Worm (Caenorhabditis elegans) whole organism, L4 larva: Measurements from ENCODE around the gene C49A9.5.
A peak's percentile ranks its signal among the peaks of the same experiment; 100 is the strongest.

Experiments used
- F26F4.8 ChIP-seq: fragments of 200-800 bp; sonication (Bioruptor generic); conservative IDR thresholded peaks from 2 replicates; pipeline ENCODE4 v1.3.6; 2022; ENCODE audit warnings: missing genetic modification characterization, missing compliant biosample characterization
- F37D6.2 ChIP-seq: sonication (generic microtip); optimal IDR thresholded peaks from 2 replicates; lab custom pipeline; 2016; ENCODE audit warnings: mild to moderate bottlenecking, missing genetic modification characterization, missing compliant biosample characterization
- F44E2.7 ChIP-seq: fragments of 200-800 bp; sonication (Bioruptor generic); IDR thresholded peaks from 2 replicates; pipeline ENCODE4 v2.1.2; 2022; ENCODE audit warnings: missing genetic modification characterization, missing compliant biosample characterization
- R02D3.7 ChIP-seq: fragments of 150-350 bp; sonication (generic microtip); optimal IDR thresholded peaks from 3 replicates; lab custom pipeline; 2014; ENCODE audit warnings: missing biosample characterization, missing genetic modification characterization
- Y105C5A.15 ChIP-seq: fragments of 200-800 bp; sonication (Bioruptor generic); IDR thresholded peaks from 2 replicates; pipeline ENCODE4 v1.3.6; 2022; ENCODE audit warnings: missing genetic modification characterization, missing compliant biosample characterization
- Y48G9A.11 ChIP-seq: fragments of 200-800 bp; sonication (Bioruptor generic); IDR thresholded peaks from 2 replicates; pipeline ENCODE4 v1.3.6; 2022; ENCODE audit warnings: missing genetic modification reagents, missing genetic modification characterization, missing compliant biosample characterization
- Y75B8A.6 ChIP-seq: fragments of 200-800 bp; sonication (Bioruptor generic); IDR thresholded peaks from 2 replicates; pipeline ENCODE4 v1.3.6; 2022; ENCODE audit warnings: missing genetic modification reagents, missing genetic modification characterization, missing compliant biosample characterization
- ZK546.5 ChIP-seq, 2 experiments: sonication (generic microtip); optimal IDR thresholded peaks; 2 replicates each; lab custom pipeline; 2017; ENCODE audit warnings: missing biosample characterization in 2 of 2, missing genetic modification characterization in 2 of 2
- aly-2 ChIP-seq: sonication (generic microtip); optimal IDR thresholded peaks from 2 replicates; lab custom pipeline; 2018; ENCODE audit warnings: missing biosample characterization, missing genetic modification characterization
- ceh-28 ChIP-seq: fragments of 150-350 bp; optimal IDR thresholded peaks from 2 replicates; lab custom pipeline; 2014; ENCODE audit warnings: missing biosample characterization, missing genetic modification reagents, missing genetic modification characterization
- ceh-82 ChIP-seq: sonication (generic microtip); optimal IDR thresholded peaks from 2 replicates; lab custom pipeline; 2017; ENCODE audit warnings: missing biosample characterization, missing genetic modification characterization
- cey-2 ChIP-seq: sonication (generic microtip); optimal IDR thresholded peaks from 3 replicates; lab custom pipeline; 2017; ENCODE audit warnings: missing genetic modification characterization, mild to moderate bottlenecking, missing compliant biosample characterization, antibody characterized with exemption, borderline replicate concordance; ENCODE audit not compliant: insufficient read depth
- ctbp-1 ChIP-seq: fragments of 200-800 bp; sonication (Bioruptor generic); IDR thresholded peaks from 2 replicates; pipeline ENCODE4 v1.3.6; 2022; ENCODE audit warnings: missing genetic modification reagents, missing genetic modification characterization, missing compliant biosample characterization
- daf-16 ChIP-seq, 3 experiments: sonication (generic microtip); optimal IDR thresholded peaks; 2 replicates each; lab custom pipeline; 2016 to 2017; ENCODE audit warnings: missing genetic modification characterization in 3 of 3, missing genetic modification reagents in 3 of 3, mild to moderate bottlenecking in 2 of 3, missing compliant biosample characterization in 2 of 3, missing biosample characterization in 1 of 3, moderate library complexity in 1 of 3
- daf-8 ChIP-seq: fragments of 200-800 bp; sonication (Bioruptor generic); IDR thresholded peaks from 2 replicates; pipeline ENCODE4 v1.3.6; 2022; ENCODE audit warnings: missing genetic modification characterization, missing compliant biosample characterization
- dmd-8 ChIP-seq: fragments of 200-800 bp; sonication (Bioruptor generic); IDR thresholded peaks from 2 replicates; pipeline ENCODE4 v1.3.6; 2022; ENCODE audit warnings: missing genetic modification characterization, missing compliant biosample characterization
- dpl-1 ChIP-seq: fragments of 150-350 bp; optimal IDR thresholded peaks from 2 replicates; lab custom pipeline; 2014; ENCODE audit warnings: missing biosample characterization, missing genetic modification reagents, missing genetic modification characterization
- dve-1 ChIP-seq: sonication (generic microtip); optimal IDR thresholded peaks from 2 replicates; lab custom pipeline; 2017; ENCODE audit warnings: antibody characterized with exemption, mild to moderate bottlenecking, missing genetic modification characterization, missing compliant biosample characterization; ENCODE audit not compliant: insufficient read depth
- egl-27 ChIP-seq: sonication (generic microtip); optimal IDR thresholded peaks from 3 replicates; lab custom pipeline; 2017; ENCODE audit warnings: missing biosample characterization, missing genetic modification reagents, missing genetic modification characterization
- fkh-10 ChIP-seq: fragments of 150-350 bp; optimal IDR thresholded peaks from 2 replicates; lab custom pipeline; 2014; ENCODE audit warnings: missing biosample characterization, missing genetic modification reagents, missing genetic modification characterization
- fos-1 ChIP-seq: fragments of 150-350 bp; optimal IDR thresholded peaks from 2 replicates; lab custom pipeline; 2014; ENCODE audit warnings: missing biosample characterization, missing genetic modification characterization
- hif-1 ChIP-seq, 2 experiments: sonication (generic microtip); optimal IDR thresholded peaks; 2 replicates each; lab custom pipeline; 2016 to 2017; ENCODE audit warnings: missing compliant biosample characterization in 2 of 2, missing genetic modification characterization in 2 of 2, missing genetic modification reagents in 2 of 2, missing genotype in 2 of 2, mild to moderate bottlenecking in 1 of 2
- hlh-11 ChIP-seq: fragments of 200-800 bp; sonication (Bioruptor generic); optimal IDR thresholded peaks from 2 replicates; lab custom pipeline; 2018; ENCODE audit warnings: mild to moderate bottlenecking, missing genetic modification characterization, missing compliant biosample characterization
- hlh-30 ChIP-seq: sonication (generic microtip); optimal IDR thresholded peaks from 2 replicates; lab custom pipeline; 2017; ENCODE audit warnings: antibody characterized with exemption, mild to moderate bottlenecking, missing genetic modification characterization, missing compliant biosample characterization; ENCODE audit not compliant: insufficient read depth
- hmg-1.1 ChIP-seq: fragments of 200-800 bp; sonication (Bioruptor generic); IDR thresholded peaks from 2 replicates; pipeline ENCODE4 v1.3.6; 2022; ENCODE audit warnings: missing genetic modification reagents, missing genetic modification characterization, missing compliant biosample characterization
- lim-7 ChIP-seq: fragments of 200-800 bp; sonication (Bioruptor generic); IDR thresholded peaks from 2 replicates; pipeline ENCODE4 v1.3.6; 2022; ENCODE audit warnings: missing genetic modification characterization, missing compliant biosample characterization
- lin-13 ChIP-seq: fragments of 150-350 bp; optimal IDR thresholded peaks from 2 replicates; lab custom pipeline; 2014; ENCODE audit warnings: missing biosample characterization, missing genetic modification reagents, missing genetic modification characterization
- lsy-2 ChIP-seq, 2 experiments: fragments of 150-350 bp in 1 of 2; sonication (generic microtip) in 1 of 2; optimal IDR thresholded peaks; 2 replicates each; lab custom pipeline; 2014 to 2017; ENCODE audit warnings: missing biosample characterization in 2 of 2, missing genetic modification characterization in 2 of 2
- madf-9 ChIP-seq: fragments of 200-800 bp; sonication (Bioruptor generic); conservative IDR thresholded peaks from 2 replicates; pipeline ENCODE4 v1.3.6; 2022; ENCODE audit warnings: missing genetic modification reagents, missing genetic modification characterization, missing compliant biosample characterization
- mep-1 ChIP-seq: fragments of 150-350 bp; sonication (generic microtip); optimal IDR thresholded peaks from 3 replicates; lab custom pipeline; 2014; ENCODE audit warnings: missing biosample characterization, missing genetic modification characterization
- nhr-10 ChIP-seq: fragments of 150-350 bp; optimal IDR thresholded peaks from 2 replicates; lab custom pipeline; 2014; ENCODE audit warnings: missing biosample characterization, missing genetic modification characterization
- nhr-11 ChIP-seq: fragments of 150-350 bp; optimal IDR thresholded peaks from 2 replicates; lab custom pipeline; 2014; ENCODE audit warnings: missing biosample characterization, missing genetic modification characterization
- nhr-41 ChIP-seq: fragments of 200-800 bp; sonication (Bioruptor generic); IDR thresholded peaks from 2 replicates; pipeline ENCODE4 v1.3.6; 2022; ENCODE audit warnings: missing genetic modification reagents, missing genetic modification characterization, missing compliant biosample characterization
- nhr-42 ChIP-seq: fragments of 200-800 bp; sonication (Bioruptor generic); IDR thresholded peaks from 2 replicates; pipeline ENCODE4 v1.3.6; 2022; ENCODE audit warnings: missing genetic modification characterization, missing compliant biosample characterization
- nhr-76 ChIP-seq: fragments of 150-350 bp; optimal IDR thresholded peaks from 2 replicates; lab custom pipeline; 2014; ENCODE audit warnings: missing biosample characterization, missing genetic modification characterization
- php-3 ChIP-seq: fragments of 200-800 bp; sonication (Bioruptor generic); IDR thresholded peaks from 2 replicates; pipeline ENCODE4 v1.3.6; 2022; ENCODE audit warnings: missing genetic modification reagents, missing genetic modification characterization, missing compliant biosample characterization
- pqm-1 ChIP-seq: sonication (generic microtip); optimal IDR thresholded peaks from 2 replicates; lab custom pipeline; 2017; ENCODE audit warnings: missing biosample characterization, missing genetic modification characterization
- rbr-2 ChIP-seq: sonication (generic microtip); optimal IDR thresholded peaks from 2 replicates; lab custom pipeline; 2016; ENCODE audit warnings: missing genotype, missing genetic modification characterization, missing compliant biosample characterization
- skn-1 ChIP-seq: fragments of 150-350 bp; optimal IDR thresholded peaks from 2 replicates; lab custom pipeline; 2014; ENCODE audit warnings: missing biosample characterization, missing genetic modification characterization
- tag-97 ChIP-seq: fragments of 200-800 bp; sonication (Bioruptor generic); IDR thresholded peaks from 2 replicates; pipeline ENCODE4 v1.3.6; 2022; ENCODE audit warnings: missing genetic modification characterization, missing compliant biosample characterization
- tra-1 ChIP-seq: fragments of 200-800 bp; sonication (Bioruptor generic); IDR thresholded peaks from 2 replicates; pipeline ENCODE4 v1.3.6; 2022; ENCODE audit warnings: missing genetic modification reagents, missing genetic modification characterization, missing compliant biosample characterization
- unc-39 ChIP-seq: sonication (generic microtip); optimal IDR thresholded peaks from 2 replicates; lab custom pipeline; 2017; ENCODE audit warnings: missing biosample characterization, missing genetic modification characterization
- unc-62 ChIP-seq, 3 experiments: fragments of 150-350 bp in 1 of 3; sonication (generic microtip); optimal IDR thresholded peaks in 2 of 3; peaks in 1 of 3; 1 replicate in 1 of 3; 2 replicates in 2 of 3; lab custom pipeline; 2014 to 2017; ENCODE audit warnings: missing biosample characterization in 3 of 3, missing genetic modification characterization in 3 of 3, missing genetic modification reagents in 3 of 3, missing genotype in 1 of 3

The C49A9.5 gene

ce11 chrIV:6213403-6213802 is at the start of gene C49A9.5:
Gene C49A9.5 (plus strand): TSS chrIV:6213673.
- TF ChIP-seq php-3 (GFP tag; lab: Robert Waterston, UW) = peak; percentile 93
- TF ChIP-seq dpl-1 (GFP tag; lab: Kevin White, UChicago) = no peak
- TF ChIP-seq daf-16 (GFP tag; optimal IDR thresholded peaks at IDR 0.05; lab: Kevin White, UChicago) = no peak
- TF ChIP-seq daf-16 (tag; optimal IDR thresholded peaks at IDR 0.05; lab: Kevin White, UChicago) = peak; percentile 65
- no peak for TF ChIP-seq rbr-2 (tag; lab: Kevin White, UChicago)
- no peak for TF ChIP-seq hlh-30 (tag; lab: Kevin White, UChicago)
- TF ChIP-seq nhr-42 = no peak
- no peak for TF ChIP-seq lsy-2 (tag; optimal IDR thresholded peaks at IDR 0.05; lab: Kevin White, UChicago)
- TF ChIP-seq Y75B8A.6 = no peak
- TF ChIP-seq ceh-82 (tag; lab: Kevin White, UChicago) = no peak
- TF ChIP-seq nhr-76 (tag; lab: Kevin White, UChicago) = no peak
- peak; percentile 1 for TF ChIP-seq pqm-1 (tag; lab: Kevin White, UChicago)
- no peak for TF ChIP-seq egl-27 (tag; lab: Kevin White, UChicago)
- TF ChIP-seq aly-2 (tag; lab: Kevin White, UChicago) = no peak
- no peak for TF ChIP-seq hif-1 (tag; optimal IDR thresholded peaks at IDR 0.05; lab: Kevin White, UChicago)
- TF ChIP-seq cey-2 (tag; lab: Kevin White, UChicago) = no peak
- TF ChIP-seq dve-1 = peak; percentile 5
- no peak for TF ChIP-seq nhr-10
- no peak for TF ChIP-seq skn-1 (tag; lab: Kevin White, UChicago)
- TF ChIP-seq lin-13 (GFP tag; lab: Kevin White, UChicago) = no peak
- no peak for TF ChIP-seq F37D6.2
- TF ChIP-seq F44E2.7 = no peak
- no peak for TF ChIP-seq nhr-11 (tag; lab: Kevin White, UChicago)
- TF ChIP-seq lim-7 (GFP tag; lab: Robert Waterston, UW) = no peak
- no peak for TF ChIP-seq ZK546.5 (tag; optimal IDR thresholded peaks at IDR 0.05; lab: Kevin White, UChicago)
- TF ChIP-seq daf-8 (GFP tag; lab: Robert Waterston, UW) = no peak
- TF ChIP-seq dmd-8 (GFP tag; lab: Robert Waterston, UW) = no peak
- TF ChIP-seq Y48G9A.11 (GFP tag; lab: Robert Waterston, UW) = no peak
- no peak for TF ChIP-seq hlh-11 (tag; lab: Kevin White, UChicago)
- no peak for TF ChIP-seq R02D3.7 (tag; lab: Kevin White, UChicago)
- no peak for TF ChIP-seq fos-1 (tag; lab: Kevin White, UChicago)

ce11 chrIV:6165787-6166186 is 47.7 kb upstream of the C49A9.5 start:
- TF ChIP-seq unc-62 (GFP tag; optimal IDR thresholded peaks at IDR 0.05 in 1 of 2; lab: Kevin White, UChicago) (peak in 1 of 2 experiments; percentile 93), unc-62 (tag; optimal IDR thresholded peaks at IDR 0.05; lab: Kevin White, UChicago) (no peak), tra-1 (GFP tag; lab: Robert Waterston, UW) (no peak)

DNA sequence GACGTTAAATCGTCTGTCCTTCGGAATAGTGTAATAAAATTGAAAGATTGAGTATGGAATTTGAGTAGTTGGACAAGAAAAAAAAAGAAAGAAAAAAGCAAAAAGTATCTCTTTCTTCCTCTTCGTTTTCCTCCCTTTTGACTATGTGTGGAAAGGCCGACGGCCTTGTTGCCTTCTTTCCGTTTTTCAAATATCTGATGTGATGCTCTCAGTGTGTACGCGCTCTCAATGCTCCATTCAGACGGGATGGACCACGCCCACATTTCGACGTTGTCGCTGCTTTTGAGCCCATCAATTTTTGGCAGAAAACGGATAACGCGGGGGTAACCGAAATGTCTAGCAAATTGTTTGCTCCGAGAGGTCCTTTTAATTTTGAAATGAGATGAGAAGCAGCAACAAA is 40.5 kb upstream of the C49A9.5 start:
- TF ChIP-seq tra-1 (GFP tag; lab: Robert Waterston, UW) (no peak), cey-2 (tag; lab: Kevin White, UChicago) (no peak), tag-97 (no peak), ceh-28 (tag; lab: Kevin White, UChicago) (no peak), egl-27 (tag; lab: Kevin White, UChicago) (no peak), F26F4.8 (GFP tag; lab: Robert Waterston, UW) (no peak), fkh-10 (GFP tag; lab: Kevin White, UChicago) (peak; percentile 32)

DNA sequence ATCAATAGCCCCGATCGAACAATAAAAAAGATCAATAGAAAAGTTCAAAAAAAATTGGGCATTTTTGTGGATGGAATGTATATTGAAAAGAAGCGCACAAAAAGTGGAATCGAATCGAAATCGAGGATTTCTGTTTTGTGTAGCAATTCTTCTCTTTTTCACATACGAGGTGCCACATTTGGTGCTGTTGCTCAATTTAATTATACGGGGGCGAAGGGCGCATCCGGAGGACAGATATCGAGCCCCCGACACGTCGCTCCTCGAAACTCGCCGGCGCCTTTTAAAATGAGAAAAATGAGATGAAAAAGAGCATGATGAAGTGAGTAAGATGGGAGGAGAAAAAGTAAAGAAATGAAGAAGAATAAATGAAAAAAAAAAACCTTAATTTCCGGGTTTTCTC is 36.1 kb upstream of the C49A9.5 start:
- TF ChIP-seq mep-1 (tag; lab: Kevin White, UChicago) (no peak), madf-9 (GFP tag; lab: Robert Waterston, UW) (no peak), Y105C5A.15 (no peak), nhr-41 (GFP tag; lab: Robert Waterston, UW) (no peak), unc-39 (tag; lab: Kevin White, UChicago) (no peak), hmg-1.1 (GFP tag; lab: Robert Waterston, UW) (no peak), ctbp-1 (GFP tag; lab: Robert Waterston, UW) (0 out of 2 replicates have a peak, but pooled peaks have one; percentile 13)
